Fruit fly (Drosophila melanogaster) whole organism, prepupa: ENCODE data around the gene CG13894.

Experiments used
- CG10631 ChIP-seq: fragments of 200-800 bp; sonication (Bioruptor generic); optimal IDR thresholded peaks from 2 replicates; lab custom pipeline; 2016; ENCODE audit warnings: missing biosample characterization, missing genetic modification characterization
- CG10669 ChIP-seq: fragments of 200-800 bp; sonication (Bioruptor generic); optimal IDR thresholded peaks from 3 replicates; lab custom pipeline; 2018; ENCODE audit warnings: missing biosample characterization, mild to moderate bottlenecking, missing genetic modification characterization, moderate library complexity
- CG11294 ChIP-seq: fragments of 200-800 bp; sonication (Bioruptor generic); IDR thresholded peaks from 2 replicates; pipeline ENCODE4 v1.3.6; 2022; ENCODE audit warnings: missing biosample characterization, missing genetic modification characterization
- CG11762 ChIP-seq: fragments of 200-800 bp; sonication (Bioruptor generic); optimal IDR thresholded peaks from 3 replicates; lab custom pipeline; 2016; ENCODE audit warnings: missing biosample characterization, missing genetic modification characterization; ENCODE audit not compliant: insufficient read depth
- CG11902 ChIP-seq: fragments of 200-800 bp; sonication (Bioruptor generic); optimal IDR thresholded peaks from 3 replicates; lab custom pipeline; 2016; ENCODE audit warnings: missing biosample characterization, missing genetic modification characterization
- CG15336 ChIP-seq: fragments of 200-800 bp; sonication (Bioruptor generic); IDR thresholded peaks from 2 replicates; pipeline ENCODE4 v1.3.6; 2022; ENCODE audit warnings: missing biosample characterization, missing genetic modification characterization
- CG1621 ChIP-seq: fragments of 200-800 bp; sonication (Bioruptor generic); optimal IDR thresholded peaks from 3 replicates; lab custom pipeline; 2018; ENCODE audit warnings: missing biosample characterization, mild to moderate bottlenecking, missing genetic modification characterization
- CG16779 ChIP-seq: fragments of 200-800 bp; sonication (Bioruptor generic); optimal IDR thresholded peaks from 3 replicates; lab custom pipeline; 2017; ENCODE audit warnings: missing biosample characterization, mild to moderate bottlenecking, missing genetic modification characterization
- CG32006 ChIP-seq: fragments of 200-800 bp; sonication (Bioruptor generic); optimal IDR thresholded peaks from 3 replicates; lab custom pipeline; 2017; ENCODE audit warnings: missing biosample characterization, mild to moderate bottlenecking, missing genetic modification characterization
- CG34406 ChIP-seq: fragments of 200-800 bp; sonication (Bioruptor generic); optimal IDR thresholded peaks from 3 replicates; lab custom pipeline; 2016; ENCODE audit warnings: missing biosample characterization, missing genetic modification characterization
- CG4318 ChIP-seq: fragments of 200-800 bp; sonication (Bioruptor generic); optimal IDR thresholded peaks from 3 replicates; lab custom pipeline; 2017; ENCODE audit warnings: missing biosample characterization, mild to moderate bottlenecking, missing genetic modification characterization
- CG6163 ChIP-seq: fragments of 200-800 bp; sonication (Bioruptor generic); IDR thresholded peaks from 3 replicates; pipeline ENCODE4 v1.3.6; 2022; ENCODE audit warnings: missing biosample characterization, missing genetic modification characterization
- CG6792 ChIP-seq: fragments of 200-800 bp; sonication (Bioruptor generic); optimal IDR thresholded peaks from 3 replicates; lab custom pipeline; 2016; ENCODE audit warnings: missing biosample characterization, missing genetic modification characterization
- CG6808 ChIP-seq: fragments of 200-800 bp; sonication (Bioruptor generic); optimal IDR thresholded peaks from 3 replicates; lab custom pipeline; 2017; ENCODE audit warnings: missing biosample characterization, missing genetic modification characterization, mild to moderate bottlenecking, moderate library complexity, missing genetic modification reagents
- CG8119 ChIP-seq: fragments of 200-800 bp; sonication (Bioruptor generic); IDR thresholded peaks from 3 replicates; pipeline ENCODE4 v1.3.6; 2022; ENCODE audit warnings: missing biosample characterization, missing genetic modification characterization
- CG8319 ChIP-seq: fragments of 200-800 bp; sonication (Bioruptor generic); optimal IDR thresholded peaks from 3 replicates; lab custom pipeline; 2016; ENCODE audit warnings: missing biosample characterization, missing genetic modification characterization
- Eip75B ChIP-seq: fragments of 200-800 bp; sonication (Bioruptor generic); optimal IDR thresholded peaks from 3 replicates; lab custom pipeline; 2016; ENCODE audit warnings: missing biosample characterization, missing genetic modification characterization
- Eip78C ChIP-seq: fragments of 200-800 bp; sonication (Bioruptor generic); peaks from one replicate; lab custom pipeline; 2016; ENCODE audit warnings: missing biosample characterization, missing genetic modification characterization
- Ets21C ChIP-seq: fragments of 200-800 bp; sonication (Bioruptor generic); optimal IDR thresholded peaks from 3 replicates; lab custom pipeline; 2016; ENCODE audit warnings: missing biosample characterization, missing genetic modification characterization
- Gug ChIP-seq: fragments of 200-800 bp; sonication (Bioruptor generic); IDR thresholded peaks from 2 replicates; pipeline ENCODE4 v1.3.6; 2022; ENCODE audit warnings: missing biosample characterization, missing genetic modification characterization
- Hr39 ChIP-seq: fragments of 200-800 bp; sonication (Bioruptor generic); optimal IDR thresholded peaks from 2 replicates; lab custom pipeline; 2016; ENCODE audit warnings: missing biosample characterization, missing genetic modification characterization
- Lpt ChIP-seq: fragments of 200-800 bp; sonication (Bioruptor generic); optimal IDR thresholded peaks from 3 replicates; lab custom pipeline; 2016; ENCODE audit warnings: missing biosample characterization, missing genetic modification characterization
- Met ChIP-seq: fragments of 200-800 bp; sonication (Bioruptor generic); optimal IDR thresholded peaks from 3 replicates; lab custom pipeline; 2016; ENCODE audit warnings: missing biosample characterization, missing genetic modification characterization
- Sox102F ChIP-seq: fragments of 200-800 bp; sonication (Bioruptor generic); optimal IDR thresholded peaks from 2 replicates; lab custom pipeline; 2016; ENCODE audit warnings: missing biosample characterization, mild to moderate bottlenecking, missing genetic modification characterization
- achi ChIP-seq: fragments of 200-800 bp; sonication (Bioruptor generic); optimal IDR thresholded peaks from 3 replicates; lab custom pipeline; 2016; ENCODE audit warnings: missing biosample characterization, missing genetic modification characterization
- acj6 ChIP-seq: fragments of 200-800 bp; sonication (Bioruptor generic); optimal IDR thresholded peaks from 3 replicates; lab custom pipeline; 2016; ENCODE audit warnings: missing biosample characterization, missing genetic modification characterization
- cyc ChIP-seq: fragments of 200-800 bp; sonication (Bioruptor generic); optimal IDR thresholded peaks from 3 replicates; lab custom pipeline; 2016; ENCODE audit warnings: missing biosample characterization, missing genetic modification characterization
- dsx ChIP-seq: fragments of 200-800 bp; optimal IDR thresholded peaks from 3 replicates; lab custom pipeline; 2019; ENCODE audit warnings: missing biosample characterization, mild to moderate bottlenecking, missing genetic modification characterization, moderate library complexity; ENCODE audit not compliant: poor library complexity, severe bottlenecking
- esn ChIP-seq: fragments of 200-800 bp; sonication (Bioruptor generic); optimal IDR thresholded peaks from 2 replicates; lab custom pipeline; 2016; ENCODE audit warnings: missing biosample characterization, mild to moderate bottlenecking, missing genetic modification characterization, moderate library complexity
- fd85E ChIP-seq: fragments of 200-800 bp; sonication (Bioruptor generic); optimal IDR thresholded peaks from 3 replicates; lab custom pipeline; 2016; ENCODE audit warnings: missing biosample characterization, missing genetic modification characterization
- fkh ChIP-seq: fragments of 200-800 bp; sonication (Bioruptor generic); optimal IDR thresholded peaks from 3 replicates; lab custom pipeline; 2017; ENCODE audit warnings: missing biosample characterization, mild to moderate bottlenecking, missing genetic modification characterization, moderate library complexity
- lz ChIP-seq: fragments of 200-800 bp; sonication (Bioruptor generic); optimal IDR thresholded peaks from 3 replicates; lab custom pipeline; 2016; ENCODE audit warnings: missing biosample characterization, missing genetic modification characterization
- pdm3 ChIP-seq: fragments of 200-800 bp; sonication (Bioruptor generic); optimal IDR thresholded peaks from 3 replicates; lab custom pipeline; 2016; ENCODE audit warnings: missing biosample characterization, missing genetic modification characterization
- salr ChIP-seq, 2 experiments: fragments of 200-800 bp; sonication (Bioruptor generic); optimal IDR thresholded peaks; 3 replicates each; lab custom pipeline; 2016 to 2018; ENCODE audit warnings: missing biosample characterization in 2 of 2, missing genetic modification characterization in 2 of 2, mild to moderate bottlenecking in 1 of 2
- svp ChIP-seq: fragments of 200-800 bp; sonication (Bioruptor generic); peaks from one replicate; lab custom pipeline; 2016; ENCODE audit warnings: missing biosample characterization, missing genetic modification characterization
- topi ChIP-seq: fragments of 200-800 bp; sonication (Bioruptor generic); optimal IDR thresholded peaks from 3 replicates; lab custom pipeline; 2016; ENCODE audit warnings: missing biosample characterization, missing genetic modification characterization

Gene CG13894

dm6 chr3L:721026-721425 is 22.1 kb upstream of the CG13894 start (continued):
- TF ChIP-seq CG10631 (GFP tag; lab: Kevin White, UChicago), result peak; percentile 66
- TF ChIP-seq CG4318 (GFP tag; lab: Kevin White, UChicago), result peak; percentile 57
- peak; percentile 19 for TF ChIP-seq pdm3 (GFP tag; lab: Kevin White, UChicago)
- peak in 1 of 2 experiments; percentile 57 for TF ChIP-seq salr (GFP tag; optimal IDR thresholded peaks at IDR 0.05; lab: Kevin White, UChicago)
- no peak for TF ChIP-seq dsx (GFP tag; lab: Kevin White, UChicago)
- TF ChIP-seq CG11902 (GFP tag; lab: Kevin White, UChicago), result no peak
- TF ChIP-seq Gug (GFP tag; lab: Robert Waterston, UW), result peak; percentile 66
- peak; percentile 87 for TF ChIP-seq CG15336 (GFP tag; lab: Robert Waterston, UW)
- TF ChIP-seq acj6 (GFP tag; lab: Kevin White, UChicago), result peak; percentile 21
- TF ChIP-seq CG8319 (GFP tag; lab: Kevin White, UChicago), result no peak
- peak; percentile 50 for TF ChIP-seq Lpt (GFP tag; lab: Kevin White, UChicago)
- peak; percentile 8 for TF ChIP-seq lz
- TF ChIP-seq CG6792 (GFP tag; lab: Kevin White, UChicago), result no peak
- TF ChIP-seq cyc (GFP tag; lab: Kevin White, UChicago), result no peak
- peak; percentile 6 for TF ChIP-seq esn (GFP tag; lab: Kevin White, UChicago)
- TF ChIP-seq CG16779 (tag; lab: Kevin White, UChicago), result no peak

- TF ChIP-seq Eip78C (peak; percentile 21), CG32006 (GFP tag; lab: Kevin White, UChicago) (peak; percentile 0), fkh (GFP tag; lab: Kevin White, UChicago) (no peak), Sox102F (GFP tag; lab: Kevin White, UChicago) (no peak), CG11762 (GFP tag; lab: Kevin White, UChicago) (no peak), Hr39 (no peak), CG6163 (no peak)
- TF ChIP-seq, all 60 proteins: peak for 2
These were observed 19.4 kb upstream of the CG13894 start for dm6 chr3L:718378-718777.

dm6 chr3L:716078-716477 is 17.1 kb upstream of the CG13894 start:
- TF ChIP-seq CG11294 (GFP tag; lab: Robert Waterston, UW) (no peak), CG10631 (GFP tag; lab: Kevin White, UChicago) (peak; percentile 8), CG16779 (tag; lab: Kevin White, UChicago) (no peak), fkh (GFP tag; lab: Kevin White, UChicago) (no peak), CG6808 (no peak), CG34406 (no peak), svp (GFP tag; lab: Kevin White, UChicago) (peak; percentile 62), CG8119 (GFP tag; lab: Robert Waterston, UW) (no peak), CG10669 (GFP tag; lab: Kevin White, UChicago) (no peak), Eip75B (GFP tag; lab: Kevin White, UChicago) (peak; percentile 13), Sox102F (GFP tag; lab: Kevin White, UChicago) (peak; percentile 7), esn (GFP tag; lab: Kevin White, UChicago) (peak; percentile 19), Ets21C (GFP tag; lab: Kevin White, UChicago) (no peak), CG8319 (GFP tag; lab: Kevin White, UChicago) (no peak), achi (GFP tag; lab: Kevin White, UChicago) (peak; percentile 13), topi (GFP tag; lab: Kevin White, UChicago) (peak; percentile 2), Met (GFP tag; lab: Kevin White, UChicago) (peak; percentile 5), CG1621 (no peak), Eip78C (peak; percentile 63), pdm3 (GFP tag; lab: Kevin White, UChicago) (no peak), fd85E (GFP tag; lab: Kevin White, UChicago) (no peak)
